Worm (Caenorhabditis elegans) whole organism, midembryonic: ENCODE measurements around the gene F44B9.10.

ENCODE experiments used
- T22C8.4 ChIP-seq: fragments of 200-800 bp; sonication (Bioruptor generic); IDR thresholded peaks from 2 replicates; pipeline ENCODE4 v1.3.6; 2022; ENCODE audit warnings: missing genetic modification characterization, missing compliant biosample characterization
- cog-1 ChIP-seq: sonication (generic microtip); optimal IDR thresholded peaks from 2 replicates; lab custom pipeline; 2016; ENCODE audit warnings: missing genetic modification characterization, missing compliant biosample characterization
- flt-1 ChIP-seq: fragments of 200-800 bp; sonication (Bioruptor generic); IDR thresholded peaks from 2 replicates; pipeline ENCODE4 v1.3.6; 2022; ENCODE audit warnings: missing genetic modification characterization, missing compliant biosample characterization
- klf-2 ChIP-seq: fragments of 200-800 bp; sonication (Bioruptor generic); conservative IDR thresholded peaks from 2 replicates; pipeline ENCODE4 v1.3.6; 2022; ENCODE audit warnings: missing genetic modification reagents, missing genetic modification characterization, missing compliant biosample characterization
- med-1 ChIP-seq: sonication (generic microtip); optimal IDR thresholded peaks from 2 replicates; lab custom pipeline; 2017; ENCODE audit warnings: missing genetic modification characterization, mild to moderate bottlenecking, missing compliant biosample characterization, antibody characterized with exemption, missing genetic modification reagents; ENCODE audit not compliant: insufficient read depth
- ref-1 ChIP-seq: fragments of 200-800 bp; sonication (Bioruptor generic); conservative IDR thresholded peaks from 2 replicates; pipeline ENCODE4 v1.3.6; 2022; ENCODE audit warnings: missing genetic modification reagents, missing genetic modification characterization, missing compliant biosample characterization
- tab-1 ChIP-seq: fragments of 200-800 bp; sonication (Bioruptor generic); IDR thresholded peaks from 2 replicates; pipeline ENCODE4 v1.3.6; 2022; ENCODE audit warnings: missing genetic modification characterization, missing compliant biosample characterization
- ztf-23 ChIP-seq: fragments of 200-800 bp; sonication (Bioruptor generic); IDR thresholded peaks from 2 replicates; pipeline ENCODE4 v1.3.6; 2022; ENCODE audit warnings: missing genetic modification reagents, missing genetic modification characterization, missing compliant biosample characterization
- ztf-29 ChIP-seq: fragments of 200-800 bp; sonication (Bioruptor generic); IDR thresholded peaks from 2 replicates; pipeline ENCODE4 v1.3.6; 2022; ENCODE audit warnings: missing genetic modification reagents, missing genetic modification characterization, missing compliant biosample characterization

F44B9.10 gene

DNA sequence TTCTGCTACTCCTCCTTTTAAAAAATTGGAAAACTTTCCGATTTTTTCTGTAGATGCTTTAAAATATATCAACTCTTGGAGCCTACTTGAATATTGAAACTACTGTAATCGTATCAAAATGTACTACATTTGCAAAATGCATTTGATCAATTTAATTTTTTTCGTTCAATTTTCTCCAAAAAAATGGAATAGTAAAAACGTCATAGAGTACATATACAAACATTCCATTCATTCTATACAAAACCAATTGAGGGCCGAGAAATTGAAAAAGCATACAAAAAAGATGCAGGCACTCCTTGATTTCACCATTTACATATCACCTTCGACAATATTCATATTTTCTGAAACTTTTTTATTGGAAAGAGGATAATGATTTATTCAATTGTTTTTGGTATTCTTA, 29.3 kb downstream of the F44B9.10 start, which contains the start of gene C06G4.6:
TSS of gene C06G4.6 (plus strand) at position 301 of the 400 bp plus-strand sequence.
- no peak for TF ChIP-seq cog-1 (tag; lab: Kevin White, UChicago)
- no peak for TF ChIP-seq tab-1
- TF ChIP-seq klf-2 (GFP tag; lab: Robert Waterston, UW): no peak
- no peak for TF ChIP-seq ztf-23 (GFP tag; lab: Robert Waterston, UW)

DNA sequence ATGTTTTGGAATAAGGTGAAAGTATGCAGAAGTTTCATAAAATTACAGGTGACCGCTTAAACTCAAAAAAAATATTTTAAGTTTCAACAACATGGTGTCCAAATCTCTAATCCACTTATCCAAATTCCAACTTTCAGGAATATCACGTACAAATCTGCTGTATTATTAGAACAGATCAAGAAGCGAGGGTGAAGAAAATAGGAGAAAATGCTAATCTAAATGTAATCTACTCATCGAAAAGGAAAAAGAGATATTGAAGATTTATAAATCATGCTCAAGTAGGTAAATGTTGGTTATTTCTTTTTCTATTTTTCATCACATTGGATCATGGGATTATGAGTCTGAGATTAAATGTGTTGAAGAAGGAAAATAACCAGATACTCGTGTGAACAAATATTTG, 31.9 kb downstream of the F44B9.10 start:
- no peak for TF ChIP-seq cog-1 (tag; lab: Kevin White, UChicago)

DNA sequence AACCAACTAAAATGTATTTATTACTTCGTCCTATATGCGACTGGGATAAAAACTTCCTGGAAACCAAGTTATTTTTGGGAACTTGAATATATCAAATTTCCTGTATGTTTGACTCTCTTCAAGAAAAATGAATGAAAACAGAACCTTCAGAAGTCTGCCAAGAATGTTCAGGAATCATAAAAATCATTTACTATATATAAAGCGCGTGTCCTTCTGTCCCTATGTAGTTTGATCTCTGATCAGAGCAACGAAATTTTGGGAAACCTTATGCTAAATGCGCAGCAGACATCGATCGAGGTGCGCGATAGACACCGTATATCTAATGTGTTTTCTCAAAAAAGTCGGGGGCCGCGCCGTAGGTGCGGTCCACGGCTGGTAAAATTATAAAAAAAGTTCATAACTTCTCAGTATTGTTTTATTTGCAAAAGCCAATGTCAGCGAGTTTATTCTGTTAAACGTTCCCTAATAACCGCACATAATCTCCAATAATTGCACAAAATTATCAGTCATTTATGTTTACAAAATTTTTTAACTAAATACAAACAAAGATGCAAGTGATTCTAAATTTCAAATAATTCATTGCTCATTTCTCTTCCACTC, 35.9 kb downstream of the F44B9.10 start:
- TF ChIP-seq cog-1 (tag; lab: Kevin White, UChicago) (no peak), ztf-29 (GFP tag; lab: Robert Waterston, UW) (no peak)

DNA sequence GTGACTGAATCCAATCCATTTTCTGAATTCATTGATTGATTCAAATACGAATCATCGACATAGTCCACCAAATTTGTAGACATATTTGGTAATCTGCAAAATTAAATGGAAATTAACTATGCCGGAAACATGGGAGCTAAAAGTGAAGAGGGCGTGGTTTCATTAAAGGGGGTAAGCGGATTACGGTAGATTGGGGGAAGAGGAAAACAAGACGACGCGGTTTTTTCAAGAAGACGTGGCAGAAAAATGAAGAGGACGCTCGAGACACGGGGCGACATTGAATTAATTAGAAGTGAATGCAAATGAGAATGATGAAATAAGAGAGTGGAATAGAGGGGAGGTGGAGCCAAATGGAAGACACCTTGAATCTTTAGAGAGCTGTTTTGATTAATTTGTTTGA, 37.1 kb downstream of the F44B9.10 start, which contains the start of gene npr-17:
TSS of gene npr-17 (minus strand) at position 101 of the 400 bp plus-strand sequence.
- TF ChIP-seq flt-1 (GFP tag; lab: Robert Waterston, UW) (no peak), T22C8.4 (GFP tag; lab: Robert Waterston, UW) (no peak), ref-1 (no peak), ztf-23 (GFP tag; lab: Robert Waterston, UW) (no peak), klf-2 (GFP tag; lab: Robert Waterston, UW) (no peak), tab-1 (no peak), ztf-29 (GFP tag; lab: Robert Waterston, UW) (no peak), cog-1 (tag; lab: Kevin White, UChicago) (no peak), med-1 (no peak)

DNA sequence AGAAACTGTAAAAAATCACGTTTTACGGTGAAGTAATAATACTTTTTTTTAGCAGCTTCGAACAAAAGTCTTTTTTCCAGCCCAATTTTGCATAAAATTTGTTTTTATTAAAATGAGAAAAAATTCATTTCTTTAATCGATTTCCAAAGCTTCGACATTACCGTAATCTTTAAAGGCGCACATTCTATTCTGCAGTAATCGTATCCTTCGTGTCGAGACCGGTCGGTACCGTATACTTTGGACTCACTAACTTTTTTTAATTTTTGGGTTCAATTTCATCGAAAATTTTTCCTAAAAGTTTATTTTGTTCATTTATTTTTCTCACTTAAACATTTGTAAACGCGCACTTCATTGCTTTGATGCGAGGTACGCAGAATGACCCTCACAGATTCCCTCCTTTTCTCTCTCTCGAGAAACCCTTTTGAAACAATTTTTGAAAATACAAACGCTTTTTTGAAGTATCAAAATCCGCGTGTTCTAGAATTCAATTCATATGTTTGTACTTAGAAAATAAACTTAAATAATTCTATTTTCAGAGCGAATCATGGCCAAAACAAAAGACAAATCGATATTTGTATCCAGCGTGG, 46.8 kb downstream of the F44B9.10 start, which contains the start of gene hrpk-2:
TSS of gene hrpk-2 (plus strand) at position 537 of the 587 bp plus-strand sequence.
- TF ChIP-seq med-1 (no peak), flt-1 (GFP tag; lab: Robert Waterston, UW) (no peak)

DNA sequence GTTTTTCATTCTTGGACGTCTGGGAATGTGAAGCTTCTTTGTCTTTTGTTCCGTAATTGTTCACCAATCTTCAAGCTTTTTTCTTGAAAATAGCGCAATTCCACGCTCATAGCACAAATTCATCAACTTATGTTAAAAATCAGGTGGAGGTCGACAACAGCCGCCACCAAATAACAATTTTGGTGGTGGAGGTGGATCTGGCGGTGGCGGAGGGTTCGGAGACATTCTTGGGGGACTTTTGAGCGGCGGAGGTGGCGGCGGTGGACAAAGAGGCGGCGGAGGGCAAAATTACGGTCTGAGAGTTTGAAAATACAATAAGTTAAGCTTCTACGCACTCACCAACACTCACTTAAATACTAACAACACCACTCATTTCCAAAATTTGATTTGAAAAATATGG, 51.5 kb downstream of the F44B9.10 start:
- TF ChIP-seq cog-1 (tag; lab: Kevin White, UChicago): no peak
- no peak for TF ChIP-seq T22C8.4 (GFP tag; lab: Robert Waterston, UW)
